Fruit fly (Drosophila melanogaster) whole organism: ENCODE measurements around the gene Bem46.

ENCODE experiments used
- CG8478 ChIP-seq: fragments of >200 bp; optimal IDR thresholded peaks from 2 replicates; lab custom pipeline; 2018; ENCODE audit warnings: inconsistent platforms
- Dll ChIP-seq: fragments of >200 bp; optimal IDR thresholded peaks from 2 replicates; lab custom pipeline; 2017
- pan ChIP-seq: fragments of >200 bp; optimal IDR thresholded peaks from 2 replicates; lab custom pipeline; 2017
- psq ChIP-seq: fragments of >200 bp; optimal IDR thresholded peaks from 2 replicates; lab custom pipeline; 2017
- usp ChIP-seq: fragments of >200 bp; optimal IDR thresholded peaks from 2 replicates; lab custom pipeline; 2017; ENCODE audit warnings: missing biosample characterization, missing genetic modification characterization, mixed read lengths

- no peak for TF ChIP-seq Dll (lab: Kevin White, UChicago)
- no peak for TF ChIP-seq pan (lab: Kevin White, UChicago)
- no peak for TF ChIP-seq psq
- TF ChIP-seq usp (GFP tag; lab: Kevin White, UChicago): no peak
- TF ChIP-seq CG8478 (lab: Kevin White, UChicago): no peak
These were observed 24.9 kb downstream of the Bem46 start for dm6 chr2L:3012780-3013179.
